Fruit fly (Drosophila melanogaster) whole organism, embryonic: ENCODE data around the gene CG34296.
A peak's percentile ranks its signal among the peaks of the same experiment; 100 is the strongest.

ENCODE experiments used
- B-H1 ChIP-seq: fragments of 200-800 bp; sonication (Bioruptor generic); IDR thresholded peaks from 3 replicates; pipeline ENCODE4 v1.3.6; 2022; ENCODE audit warnings: missing biosample characterization, missing genetic modification characterization
- CG11695 ChIP-seq: fragments of 200-800 bp; sonication (Bioruptor generic); IDR thresholded peaks from 3 replicates; pipeline ENCODE4 v1.3.6; 2022; ENCODE audit warnings: missing biosample characterization, missing genetic modification characterization
- CG12104 ChIP-seq: fragments of 200-800 bp; sonication (Bioruptor generic); optimal IDR thresholded peaks from 3 replicates; lab custom pipeline; 2016; ENCODE audit warnings: missing biosample characterization, missing genetic modification characterization
- CG12769 ChIP-seq: fragments of 200-800 bp; sonication (Bioruptor generic); optimal IDR thresholded peaks from 2 replicates; lab custom pipeline; 2019; ENCODE audit warnings: missing biosample characterization, mild to moderate bottlenecking, missing genetic modification characterization, moderate library complexity
- CG12942 ChIP-seq: fragments of 200-800 bp; sonication (Bioruptor generic); optimal IDR thresholded peaks from 3 replicates; lab custom pipeline; 2016; ENCODE audit warnings: missing biosample characterization, missing genetic modification characterization
- CG14860 ChIP-seq: fragments of 200-800 bp; sonication (Bioruptor generic); IDR thresholded peaks from 3 replicates; pipeline ENCODE4 v1.3.6; 2022; ENCODE audit warnings: missing biosample characterization, missing genetic modification characterization; ENCODE audit not compliant: partially characterized antibody
- CG15601 ChIP-seq: fragments of 200-800 bp; sonication (Bioruptor generic); optimal IDR thresholded peaks from 3 replicates; lab custom pipeline; 2019; ENCODE audit warnings: missing biosample characterization, mild to moderate bottlenecking, missing genetic modification characterization, moderate library complexity
- CG16779 ChIP-seq: fragments of 200-800 bp; sonication (Bioruptor generic); IDR thresholded peaks from 2 replicates; pipeline ENCODE4 v1.3.6; 2022; ENCODE audit warnings: missing biosample characterization, missing genetic modification characterization
- CG2120 ChIP-seq: fragments of 200-800 bp; sonication (Bioruptor generic); optimal IDR thresholded peaks from 3 replicates; lab custom pipeline; 2016; ENCODE audit warnings: missing biosample characterization, missing genetic modification characterization
- CG2129 ChIP-seq: fragments of 200-800 bp; sonication (Bioruptor generic); IDR thresholded peaks from 2 replicates; pipeline ENCODE4 v1.3.6; 2022; ENCODE audit warnings: missing biosample characterization, missing genetic modification characterization; ENCODE audit not compliant: partially characterized antibody
- CG30403 ChIP-seq: fragments of 200-800 bp; sonication (Bioruptor generic); optimal IDR thresholded peaks from 3 replicates; lab custom pipeline; 2016; ENCODE audit warnings: missing biosample characterization, missing genetic modification characterization
- CG31441 ChIP-seq: fragments of 200-800 bp; sonication (Bioruptor generic); IDR thresholded peaks from 2 replicates; pipeline ENCODE4 v1.3.6; 2022; ENCODE audit warnings: missing biosample characterization, missing genetic modification characterization
- CG34422 ChIP-seq: fragments of 200-800 bp; sonication (Bioruptor generic); IDR thresholded peaks from 3 replicates; pipeline ENCODE4 v1.3.6; 2022; ENCODE audit warnings: missing biosample characterization, missing genetic modification characterization
- CG43689 ChIP-seq: fragments of 200-800 bp; sonication (Bioruptor generic); IDR thresholded peaks from 2 replicates; pipeline ENCODE4 v1.3.6; 2022; ENCODE audit warnings: missing biosample characterization, missing genetic modification characterization
- CG4730 ChIP-seq: fragments of 200-800 bp; sonication (Bioruptor generic); IDR thresholded peaks from 2 replicates; pipeline ENCODE4 v1.3.6; 2022; ENCODE audit warnings: missing biosample characterization, missing genetic modification characterization
- CG6813 ChIP-seq: fragments of 200-800 bp; sonication (Bioruptor generic); optimal IDR thresholded peaks from 2 replicates; lab custom pipeline; 2017; ENCODE audit warnings: missing biosample characterization, missing genetic modification characterization, mild to moderate bottlenecking, moderate library complexity, missing genetic modification reagents
- CG7556 ChIP-seq: fragments of 200-800 bp; sonication (Bioruptor generic); optimal IDR thresholded peaks from 2 replicates; lab custom pipeline; 2017; ENCODE audit warnings: missing biosample characterization, mild to moderate bottlenecking, missing genetic modification characterization
- CG7928 ChIP-seq: fragments of 200-800 bp; sonication (Bioruptor generic); optimal IDR thresholded peaks from 2 replicates; lab custom pipeline; 2017; ENCODE audit warnings: missing biosample characterization, mild to moderate bottlenecking, missing genetic modification characterization
- CG7963 ChIP-seq: fragments of 200-800 bp; sonication (Bioruptor generic); IDR thresholded peaks from 3 replicates; pipeline ENCODE4 v1.3.6; 2022; ENCODE audit warnings: missing biosample characterization, missing genetic modification characterization; ENCODE audit not compliant: partially characterized antibody
- CG9437 ChIP-seq: fragments of 200-800 bp; sonication (Bioruptor generic); optimal IDR thresholded peaks from 2 replicates; lab custom pipeline; 2018; ENCODE audit warnings: missing biosample characterization, mild to moderate bottlenecking, missing genetic modification characterization
- CG9727 ChIP-seq: fragments of 200-800 bp; sonication (Bioruptor generic); optimal IDR thresholded peaks from 3 replicates; lab custom pipeline; 2017; ENCODE audit warnings: missing biosample characterization, mild to moderate bottlenecking, missing genetic modification characterization
- Dfd ChIP-seq, 2 experiments: fragments of >200 bp; optimal IDR thresholded peaks; 2 replicates each; lab custom pipeline; 2017; ENCODE audit warnings: missing biosample characterization in 2 of 2, missing genetic modification characterization in 2 of 2
- Drgx ChIP-seq: fragments of 200-800 bp; sonication (Bioruptor generic); IDR thresholded peaks from 2 replicates; pipeline ENCODE4 v1.3.6; 2022; ENCODE audit warnings: missing biosample characterization, missing genetic modification characterization
- Fer3 ChIP-seq: fragments of 200-800 bp; sonication (Bioruptor generic); optimal IDR thresholded peaks from 2 replicates; lab custom pipeline; 2018; ENCODE audit warnings: missing biosample characterization, mild to moderate bottlenecking, missing genetic modification characterization, moderate library complexity
- NC2α ChIP-seq: fragments of 200-800 bp; sonication (Bioruptor generic); optimal IDR thresholded peaks from 2 replicates; lab custom pipeline; 2016; ENCODE audit warnings: missing biosample characterization, missing genetic modification characterization
- NFAT ChIP-seq: fragments of 200-800 bp; sonication (Bioruptor generic); IDR thresholded peaks from 2 replicates; pipeline ENCODE4 v1.3.6; 2022; ENCODE audit warnings: missing biosample characterization, missing genetic modification characterization
- Nf-YA ChIP-seq: fragments of 200-800 bp; sonication (Bioruptor generic); IDR thresholded peaks from 2 replicates; pipeline ENCODE4 v1.3.6; 2022; ENCODE audit warnings: missing biosample characterization, missing genetic modification characterization
- Ptx1 ChIP-seq: fragments of 200-800 bp; sonication (Bioruptor generic); IDR thresholded peaks from 2 replicates; pipeline ENCODE4 v1.3.6; 2022; ENCODE audit warnings: missing biosample characterization, missing genetic modification characterization
- TFAM ChIP-seq: fragments of 200-800 bp; sonication (Bioruptor generic); optimal IDR thresholded peaks from 2 replicates; lab custom pipeline; 2017; ENCODE audit warnings: missing biosample characterization, missing genetic modification characterization, inconsistent platforms
- btn ChIP-seq: fragments of 200-800 bp; sonication (Bioruptor generic); optimal IDR thresholded peaks from 2 replicates; lab custom pipeline; 2016; ENCODE audit warnings: missing biosample characterization, missing genetic modification characterization
- chif ChIP-seq, 2 experiments: fragments of 200-800 bp; sonication (Bioruptor generic); optimal IDR thresholded peaks; 3 replicates each; lab custom pipeline; 2016; ENCODE audit warnings: missing biosample characterization in 2 of 2, missing genetic modification characterization in 2 of 2
- ci ChIP-seq: fragments of 200-800 bp; sonication (Bioruptor generic); IDR thresholded peaks from 3 replicates; pipeline ENCODE4 v1.3.6; 2022; ENCODE audit warnings: missing biosample characterization, missing genetic modification characterization
- disco-r ChIP-seq: fragments of 200-800 bp; sonication (Bioruptor generic); optimal IDR thresholded peaks from 2 replicates; lab custom pipeline; 2016; ENCODE audit warnings: missing biosample characterization, missing genetic modification characterization
- dpn ChIP-seq, 2 experiments: fragments of 200-800 bp; sonication (Bioruptor generic); optimal IDR thresholded peaks; 3 replicates each; lab custom pipeline; 2016; ENCODE audit warnings: missing biosample characterization in 2 of 2, missing genetic modification characterization in 2 of 2
- esg ChIP-seq: fragments of 200-800 bp; sonication (Bioruptor generic); conservative IDR thresholded peaks from 2 replicates; pipeline ENCODE4 v1.3.6; 2022; ENCODE audit warnings: missing biosample characterization, missing genetic modification characterization
- eve ChIP-seq, 2 experiments: fragments of >200 bp; optimal IDR thresholded peaks; 2 replicates each; lab custom pipeline; 2017; ENCODE audit warnings: missing biosample characterization in 2 of 2, missing genetic modification characterization in 2 of 2
- gce ChIP-seq: fragments of 200-800 bp; sonication (Bioruptor generic); IDR thresholded peaks from 3 replicates; pipeline ENCODE4 v1.3.6; 2022; ENCODE audit warnings: missing biosample characterization, missing genetic modification characterization
- gsb ChIP-seq: fragments of 200-800 bp; sonication (Bioruptor generic); IDR thresholded peaks from 2 replicates; pipeline ENCODE4 v1.3.6; 2022; ENCODE audit warnings: missing biosample characterization, missing genetic modification characterization
- insv ChIP-seq, 2 experiments: fragments of 200-800 bp; sonication (Bioruptor generic); optimal IDR thresholded peaks; 3 replicates each; lab custom pipeline; 2016 to 2018; ENCODE audit warnings: missing biosample characterization in 2 of 2, missing genetic modification characterization in 2 of 2
- inv ChIP-seq: fragments of 200-800 bp; sonication (Bioruptor generic); IDR thresholded peaks from 2 replicates; pipeline ENCODE4 v1.3.6; 2022; ENCODE audit warnings: missing biosample characterization, missing genetic modification characterization; ENCODE audit not compliant: partially characterized antibody
- kah ChIP-seq: fragments of 200-800 bp; sonication (Bioruptor generic); optimal IDR thresholded peaks from 2 replicates; lab custom pipeline; 2018; ENCODE audit warnings: missing biosample characterization, mild to moderate bottlenecking, missing genetic modification characterization
- klu ChIP-seq: fragments of 200-800 bp; sonication (Bioruptor generic); IDR thresholded peaks from 2 replicates; pipeline ENCODE4 v1.3.6; 2022; ENCODE audit warnings: missing biosample characterization, missing genetic modification characterization
- lbe ChIP-seq: fragments of 200-800 bp; sonication (Bioruptor generic); optimal IDR thresholded peaks from 2 replicates; lab custom pipeline; 2016; ENCODE audit warnings: missing biosample characterization, mild to moderate bottlenecking, missing genetic modification characterization
- lola ChIP-seq, 3 experiments: fragments of >200 bp in 2 of 3; fragments of 200-800 bp in 1 of 3; sonication (Bioruptor generic) in 1 of 3; optimal IDR thresholded peaks; 2 replicates each; lab custom pipeline; 2017 to 2019; ENCODE audit warnings: missing biosample characterization in 3 of 3, missing genetic modification characterization in 3 of 3, mild to moderate bottlenecking in 1 of 3, moderate library complexity in 1 of 3
- nau ChIP-seq: fragments of 200-800 bp; sonication (Bioruptor generic); optimal IDR thresholded peaks from 3 replicates; lab custom pipeline; 2017; ENCODE audit warnings: missing biosample characterization, mild to moderate bottlenecking, missing genetic modification characterization, missing genetic modification reagents
- pros ChIP-seq: fragments of 200-800 bp; sonication (Bioruptor generic); optimal IDR thresholded peaks from 3 replicates; lab custom pipeline; 2019; ENCODE audit warnings: missing biosample characterization, mild to moderate bottlenecking, missing genetic modification characterization, moderate library complexity
- sc ChIP-seq, 3 experiments: fragments of >200 bp in 2 of 3; fragments of 200-800 bp in 1 of 3; sonication (Bioruptor generic) in 1 of 3; optimal IDR thresholded peaks; 2 replicates in 2 of 3; 3 replicates in 1 of 3; lab custom pipeline; 2017; ENCODE audit warnings: mild to moderate bottlenecking in 1 of 3, missing biosample characterization in 1 of 3, missing genetic modification characterization in 1 of 3, missing genetic modification reagents in 1 of 3
- sd ChIP-seq: fragments of 200-800 bp; sonication (Bioruptor generic); optimal IDR thresholded peaks from 3 replicates; lab custom pipeline; 2018; ENCODE audit warnings: missing biosample characterization, mild to moderate bottlenecking, missing genetic modification characterization, moderate library complexity
- wek ChIP-seq: fragments of 200-800 bp; sonication (Bioruptor generic); optimal IDR thresholded peaks from 3 replicates; lab custom pipeline; 2018; ENCODE audit warnings: missing biosample characterization, mild to moderate bottlenecking, missing genetic modification characterization, moderate library complexity
- z ChIP-seq: fragments of 200-800 bp; sonication (Bioruptor generic); IDR thresholded peaks from 3 replicates; pipeline ENCODE4 v1.3.6; 2022; ENCODE audit warnings: missing biosample characterization, missing genetic modification characterization

CG34296 gene

DNA sequence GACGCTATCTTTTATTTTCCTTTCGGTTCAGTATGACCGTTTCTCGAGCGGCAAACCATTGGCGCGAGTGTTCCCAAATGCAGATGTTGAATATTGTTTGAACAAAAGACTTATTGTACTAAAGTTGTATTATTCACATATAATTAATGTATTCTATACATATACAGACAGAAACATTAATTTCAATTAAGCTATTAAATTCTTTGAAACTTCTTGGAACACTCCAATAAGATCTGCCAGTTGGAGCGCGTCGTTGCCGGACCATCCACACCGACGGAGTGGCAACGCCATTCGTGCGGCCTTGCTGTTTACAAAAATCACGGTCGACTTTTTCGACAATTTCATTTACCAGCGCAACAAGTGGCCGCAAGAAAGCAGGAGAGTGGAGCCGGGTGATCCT is 22.7 kb downstream of the CG34296 start, which contains the start of the genes Wdr24 and IntS11 (continued):
- TF ChIP-seq wek (peak; percentile 22), Drgx (GFP tag; lab: Robert Waterston, UW) (peak; percentile 97), disco-r (GFP tag; lab: Kevin White, UChicago) (peak; percentile 7), klu (GFP tag; lab: Robert Waterston, UW) (peak; percentile 92), kah (GFP tag; lab: Kevin White, UChicago) (peak; percentile 9), CG7928 (GFP tag; lab: Kevin White, UChicago) (peak; percentile 25), NFAT (GFP tag; lab: Robert Waterston, UW) (peak; percentile 95), lola (GFP tag; optimal IDR thresholded peaks at IDR 0.05; lab: Kevin White, UChicago) (peak in 1 of 3 experiments; percentile 49), CG7556 (GFP tag; lab: Kevin White, UChicago) (peak; percentile 71), inv (GFP tag; lab: Robert Waterston, UW) (no peak), CG4730 (GFP tag; lab: Robert Waterston, UW) (peak; percentile 88), NC2α (no peak), sd (no peak), sc (optimal IDR thresholded peaks at IDR 0.05; lab: Kevin White, UChicago) (no peak), sc (GFP tag; optimal IDR thresholded peaks at IDR 0.05; lab: Kevin White, UChicago) (no peak), nau (GFP tag; lab: Kevin White, UChicago) (no peak), CG11695 (GFP tag; lab: Robert Waterston, UW) (peak; percentile 72; the same call in 2 of the 3 replicates), gsb (GFP tag; lab: Robert Waterston, UW) (peak; percentile 86), btn (GFP tag; lab: Kevin White, UChicago) (no peak), Nf-YA (GFP tag; lab: Robert Waterston, UW) (peak; percentile 73), CG6813 (GFP tag; lab: Kevin White, UChicago) (no peak), gce (GFP tag; lab: Robert Waterston, UW) (peak; percentile 42; the same call in 1 of the 3 replicates), insv (GFP tag; optimal IDR thresholded peaks at IDR 0.05; lab: Kevin White, UChicago) (peak; percentile 31 to 94), CG30403 (peak; percentile 86), CG31441 (GFP tag; lab: Robert Waterston, UW) (no peak; the same call in 1 of the 2 replicates), CG2120 (GFP tag; lab: Kevin White, UChicago) (peak; percentile 97), Ptx1 (GFP tag; lab: Robert Waterston, UW) (peak; percentile 98), CG9437 (peak; percentile 65), dpn (GFP tag; optimal IDR thresholded peaks at IDR 0.05; lab: Kevin White, UChicago) (peak; percentile 65 to 82), Fer3 (tag; lab: Kevin White, UChicago) (peak; percentile 92), eve (GFP tag; optimal IDR thresholded peaks at IDR 0.05; lab: Kevin White, UChicago) (no peak), CG12104 (GFP tag; lab: Kevin White, UChicago) (peak; percentile 72), esg (GFP tag; lab: Robert Waterston, UW) (peak; percentile 91), CG7963 (GFP tag; lab: Robert Waterston, UW) (no peak), z (GFP tag; lab: Robert Waterston, UW) (no peak), CG14860 (GFP tag; lab: Robert Waterston, UW) (no peak), CG43689 (GFP tag; lab: Robert Waterston, UW) (peak; percentile 80), CG34422 (GFP tag; lab: Robert Waterston, UW) (peak; percentile 95), CG12769 (tag; lab: Kevin White, UChicago) (no peak), CG9727 (peak; percentile 56), CG16779 (GFP tag; lab: Robert Waterston, UW) (peak; percentile 36; the same call in 1 of the 2 replicates), CG12942 (GFP tag; lab: Kevin White, UChicago) (peak; percentile 72), pros (GFP tag; lab: Kevin White, UChicago) (peak; percentile 2), Dfd (GFP tag; optimal IDR thresholded peaks at IDR 0.05; lab: Kevin White, UChicago) (no peak), CG2129 (GFP tag; lab: Robert Waterston, UW) (no peak), CG15601 (peak; percentile 70), chif (GFP tag; optimal IDR thresholded peaks at IDR 0.05; lab: Kevin White, UChicago) (peak; percentile 28 to 71), B-H1 (GFP tag; lab: Robert Waterston, UW) (peak; percentile 80; the same call in 2 of the 3 replicates), lbe (GFP tag; lab: Kevin White, UChicago) (peak; percentile 83), ci (GFP tag; lab: Robert Waterston, UW) (peak; percentile 89), TFAM (GFP tag; lab: Kevin White, UChicago) (no peak)
